Worm (Caenorhabditis elegans): ENCODE measurements around the gene unc-50.

Gene unc-50

ce11 chrIII:10318062-10318609, at the start of gene unc-50, which contains the start of gene ostf-4:
Gene unc-50 (minus strand): TSS chrIII:10318162.
Gene ostf-4 (minus strand): TSS chrIII:10318559.
- TF ChIP-seq unc-39 (tag; optimal IDR thresholded peaks at IDR 0.05) (no peak), snpc-4 (tag; optimal IDR thresholded peaks at IDR 0.05) (no peak), tbx-8 (GFP tag; optimal IDR thresholded peaks at IDR 0.05) (no peak), mab-5 (tag; optimal IDR thresholded peaks at IDR 0.05) (no peak), lin-32 (GFP tag; optimal IDR thresholded peaks at IDR 0.05) (no peak), cnd-1 (tag; optimal IDR thresholded peaks at IDR 0.05) (no peak), nhr-28 (tag; optimal IDR thresholded peaks at IDR 0.05) (no peak), mep-1 (tag; optimal IDR thresholded peaks at IDR 0.05) (no peak), hlh-1 (tag; optimal IDR thresholded peaks at IDR 0.05) (no peak), drap-1 (GFP tag; optimal IDR thresholded peaks at IDR 0.05) (no peak), lsy-2 (tag; optimal IDR thresholded peaks at IDR 0.05) (no peak), elt-3 (tag; optimal IDR thresholded peaks at IDR 0.05) (no peak), ham-2 (GFP tag; optimal IDR thresholded peaks at IDR 0.05) (no peak), ces-1 (GFP tag; optimal IDR thresholded peaks at IDR 0.05) (no peak), nhr-2 (tag; optimal IDR thresholded peaks at IDR 0.05) (no peak), unc-62 (GFP tag; optimal IDR thresholded peaks at IDR 0.05) (no peak), M03D4.4 (tag; optimal IDR thresholded peaks at IDR 0.05) (no peak), bed-3 (GFP tag; optimal IDR thresholded peaks at IDR 0.05) (no peak)

- TF ChIP-seq nhr-12 (tag; optimal IDR thresholded peaks at IDR 0.05) (no peak), elt-3 (tag; optimal IDR thresholded peaks at IDR 0.05) (no peak), ces-1 (GFP tag; optimal IDR thresholded peaks at IDR 0.05) (peak; percentile 31), mab-5 (tag; optimal IDR thresholded peaks at IDR 0.05) (no peak), sem-2 (GFP tag; optimal IDR thresholded peaks at IDR 0.05) (no peak), lsy-2 (tag; optimal IDR thresholded peaks at IDR 0.05) (no peak)
Observed at ce11 chrIII:10367355-10367909, 49.5 kb upstream of the unc-50 start.

ce11 chrIII:10364656-10365055, 46.7 kb upstream of the unc-50 start, which contains the start of gene tbc-8:
Gene tbc-8 (plus strand): TSS chrIII:10364956.
- TF ChIP-seq elt-3 (tag; optimal IDR thresholded peaks at IDR 0.05) (no peak), tbx-8 (GFP tag; optimal IDR thresholded peaks at IDR 0.05) (no peak), cnd-1 (tag; optimal IDR thresholded peaks at IDR 0.05) (no peak), ceh-43 (GFP tag; optimal IDR thresholded peaks at IDR 0.05) (no peak), nhr-12 (tag; optimal IDR thresholded peaks at IDR 0.05) (no peak), pha-4 (tag; optimal IDR thresholded peaks at IDR 0.05) (no peak), lin-32 (GFP tag; optimal IDR thresholded peaks at IDR 0.05) (no peak), mls-2 (tag; optimal IDR thresholded peaks at IDR 0.05) (no peak), nhr-28 (tag; optimal IDR thresholded peaks at IDR 0.05) (no peak), ztf-11 (tag; optimal IDR thresholded peaks at IDR 0.05) (no peak), ces-1 (GFP tag; optimal IDR thresholded peaks at IDR 0.05) (no peak), zip-8 (tag; optimal IDR thresholded peaks at IDR 0.05) (no peak), ceh-83 (GFP tag; optimal IDR thresholded peaks at IDR 0.05) (no peak)

- no peak for TF ChIP-seq elt-1 (tag; optimal IDR thresholded peaks at IDR 0.05; ENCODE audit: borderline replicate concordance, insufficient read depth)
- no peak for TF ChIP-seq bed-3 (GFP tag; optimal IDR thresholded peaks at IDR 0.05)
- no peak for TF ChIP-seq mls-2 (tag; optimal IDR thresholded peaks at IDR 0.05)
- no peak for TF ChIP-seq snpc-4 (tag; optimal IDR thresholded peaks at IDR 0.05)
- TF ChIP-seq ztf-11 (tag; optimal IDR thresholded peaks at IDR 0.05): no peak
- no peak for TF ChIP-seq elt-3 (tag; optimal IDR thresholded peaks at IDR 0.05)
- no peak for TF ChIP-seq M03D4.4 (tag; optimal IDR thresholded peaks at IDR 0.05)
- TF ChIP-seq mep-1 (tag; optimal IDR thresholded peaks at IDR 0.05): no peak
- no peak for TF ChIP-seq ceh-39 (tag; optimal IDR thresholded peaks at IDR 0.05)
- TF ChIP-seq unc-39 (tag; optimal IDR thresholded peaks at IDR 0.05): no peak
- no peak for TF ChIP-seq cnd-1 (tag; optimal IDR thresholded peaks at IDR 0.05)
- TF ChIP-seq lin-13 (tag; optimal IDR thresholded peaks at IDR 0.05): no peak
- no peak for TF ChIP-seq drap-1 (GFP tag; optimal IDR thresholded peaks at IDR 0.05)
- no peak for TF ChIP-seq nhr-237 (tag; optimal IDR thresholded peaks at IDR 0.05)
- no peak for TF ChIP-seq sptf-1 (tag; optimal IDR thresholded peaks at IDR 0.05)
- TF ChIP-seq hlh-1 (tag; optimal IDR thresholded peaks at IDR 0.05): no peak
- TF ChIP-seq blmp-1 (tag; optimal IDR thresholded peaks at IDR 0.05): no peak
- TF ChIP-seq tbx-8 (GFP tag; optimal IDR thresholded peaks at IDR 0.05): no peak
- TF ChIP-seq lsy-2 (tag; optimal IDR thresholded peaks at IDR 0.05): no peak
- no peak for TF ChIP-seq sem-2 (GFP tag; optimal IDR thresholded peaks at IDR 0.05)
Observed at ce11 chrIII:10362920-10363319, 45.0 kb upstream of the unc-50 start.
